Fruit fly (Drosophila melanogaster) Kc167 (cell line): ENCODE measurements around the gene CG42526.

Experiments
- Myc ChIP-seq: fragments of >200 bp; optimal IDR thresholded peaks from 2 replicates; lab custom pipeline; 2017; ENCODE audit warnings: missing external identifiers
- Sin3A ChIP-seq: fragments of >200 bp; optimal IDR thresholded peaks from 2 replicates; lab custom pipeline; 2018; ENCODE audit warnings: missing external identifiers
- insv ChIP-seq: fragments of >200 bp; optimal IDR thresholded peaks from 3 replicates; lab custom pipeline; 2018; ENCODE audit warnings: missing external identifiers
- psq ChIP-seq: fragments of >200 bp; optimal IDR thresholded peaks from 2 replicates; lab custom pipeline; 2017; ENCODE audit warnings: missing external identifiers

dm6 chr3L:9423757-9424527, 11.3 kb downstream of the CG42526 start:
- TF ChIP-seq psq (lab: Kevin White, UChicago) = no peak
- TF ChIP-seq insv = no peak
- TF ChIP-seq Myc (lab: Kevin White, UChicago) = no peak
- TF ChIP-seq Sin3A (lab: Kevin White, UChicago) = no peak
